Worm (Caenorhabditis elegans): ENCODE data around the gene F14F9.4.

Gene F14F9.4

ce11 chrV:5132441-5132840 lies at the start of gene F14F9.4:
Gene F14F9.4 (plus strand): TSS chrV:5132741.
- no peak for TF ChIP-seq unc-62 (GFP tag; optimal IDR thresholded peaks at IDR 0.05)

ce11 chrV:5084957-5085465 lies 47.5 kb upstream of the F14F9.4 start, which contains the start of gene Y58A7A.4:
Gene Y58A7A.4 (minus strand): TSS chrV:5085007.
- no peak for TF ChIP-seq unc-62 (GFP tag; optimal IDR thresholded peaks at IDR 0.05)

ce11 chrV:5086919-5087404 lies 45.6 kb upstream of the F14F9.4 start, which contains the start of gene Y58A7A.5:
Gene Y58A7A.5 (minus strand): TSS chrV:5086969.
- TF ChIP-seq unc-62 (GFP tag; optimal IDR thresholded peaks at IDR 0.05) = no peak

ce11 chrV:5088311-5088710 lies 44.2 kb upstream of the F14F9.4 start:
- no peak for TF ChIP-seq unc-62 (GFP tag; optimal IDR thresholded peaks at IDR 0.05)

ce11 chrV:5089497-5090134 lies 42.9 kb upstream of the F14F9.4 start, which contains the start of gene glb-32:
Gene glb-32 (minus strand): TSS chrV:5089547.
- TF ChIP-seq unc-62 (GFP tag; optimal IDR thresholded peaks at IDR 0.05) = no peak

- TF ChIP-seq unc-62 (GFP tag; optimal IDR thresholded peaks at IDR 0.05) = no peak
Measured at ce11 chrV:5090386-5090785, 42.2 kb upstream of the F14F9.4 start.

ce11 chrV:5097035-5097434 lies 35.5 kb upstream of the F14F9.4 start, which contains the start of gene C04F5.2:
Gene C04F5.2 (minus strand): TSS chrV:5097135.
- TF ChIP-seq unc-62 (GFP tag; optimal IDR thresholded peaks at IDR 0.05) = no peak

ce11 chrV:5098925-5099324 lies 33.6 kb upstream of the F14F9.4 start, which contains the start of gene unc-46:
Gene unc-46 (minus strand): TSS chrV:5099025.
- TF ChIP-seq unc-62 (GFP tag; optimal IDR thresholded peaks at IDR 0.05) = no peak

ce11 chrV:5102017-5102416 lies 30.5 kb upstream of the F14F9.4 start, which contains the start of gene srab-1:
Gene srab-1 (minus strand): TSS chrV:5102117.
- no peak for TF ChIP-seq unc-62 (GFP tag; optimal IDR thresholded peaks at IDR 0.05)

ce11 chrV:5104934-5105333 lies 27.6 kb upstream of the F14F9.4 start, which contains the start of gene srab-2:
Gene srab-2 (minus strand): TSS chrV:5105034.
- no peak for TF ChIP-seq unc-62 (GFP tag; optimal IDR thresholded peaks at IDR 0.05)

ce11 chrV:5107816-5108215 lies 24.7 kb upstream of the F14F9.4 start, which contains the start of gene srab-3:
Gene srab-3 (minus strand): TSS chrV:5107916.
- no peak for TF ChIP-seq unc-62 (GFP tag; optimal IDR thresholded peaks at IDR 0.05)

ce11 chrV:5110684-5111083 lies 21.9 kb upstream of the F14F9.4 start, which contains the start of gene ugt-63:
Gene ugt-63 (minus strand): TSS chrV:5110772.
- no peak for TF ChIP-seq unc-62 (GFP tag; optimal IDR thresholded peaks at IDR 0.05)

ce11 chrV:5113654-5114053 lies 18.9 kb upstream of the F14F9.4 start, which contains the start of gene C04F5.8:
Gene C04F5.8 (minus strand): TSS chrV:5113754.
- no peak for TF ChIP-seq unc-62 (GFP tag; optimal IDR thresholded peaks at IDR 0.05)

ce11 chrV:5119109-5119508 lies 13.4 kb upstream of the F14F9.4 start, which contains the start of gene C04F5.9:
Gene C04F5.9 (minus strand): TSS chrV:5119209.
- TF ChIP-seq unc-62 (GFP tag; optimal IDR thresholded peaks at IDR 0.05) = no peak

- TF ChIP-seq unc-62 (GFP tag; optimal IDR thresholded peaks at IDR 0.05) = no peak
Measured at ce11 chrV:5119679-5120078, 12.9 kb upstream of the F14F9.4 start, which contains the start of gene sid-1. Gene sid-1 (plus strand): TSS chrV:5119970.

- TF ChIP-seq unc-62 (GFP tag; optimal IDR thresholded peaks at IDR 0.05) = no peak
Measured at ce11 chrV:5126793-5127192, 5.7 kb upstream of the F14F9.4 start, which contains the start of gene F14F9.5. Gene F14F9.5 (plus strand): TSS chrV:5127093.

ce11 chrV:5130018-5130417 lies 2.5 kb upstream of the F14F9.4 start, which contains the start of gene F14F9.8:
Gene F14F9.8 (plus strand): TSS chrV:5130318.
- no peak for TF ChIP-seq unc-62 (GFP tag; optimal IDR thresholded peaks at IDR 0.05)
